Fruit fly (Drosophila melanogaster): ENCODE measurements around the gene CG46525.
A peak's percentile ranks its signal among the peaks of the same experiment; 100 is the strongest.

Gene CG46525

DNA sequence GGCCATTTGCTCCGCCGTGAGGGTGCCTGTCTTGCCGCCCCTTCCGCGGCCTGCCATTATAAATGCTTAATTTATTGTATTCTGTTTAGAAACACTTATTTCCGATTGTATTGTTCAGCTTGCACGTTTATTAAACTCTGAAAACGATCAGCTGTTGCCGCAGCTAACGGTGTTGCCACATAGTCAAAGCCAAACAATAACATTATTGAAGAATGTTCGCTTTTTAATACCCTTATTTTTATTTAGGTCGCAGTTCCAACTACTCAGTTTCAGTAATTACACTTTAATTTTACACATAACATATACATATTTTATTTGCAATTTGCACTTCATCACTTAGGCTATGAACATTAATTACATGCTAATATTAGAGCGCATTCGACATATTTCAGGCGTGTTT is 48.0 kb upstream of the CG46525 start, which contains the start of gene Polr3G (continued):
- no peak for TF ChIP-seq corto (GFP tag; optimal IDR thresholded peaks at IDR 0.05)
- TF ChIP-seq tna (GFP tag; IDR thresholded peaks at IDR 0.05; ENCODE audit: partially characterized antibody): no peak
- TF ChIP-seq so (GFP tag; IDR thresholded peaks at IDR 0.05): no peak
- TF ChIP-seq CG9727 (GFP tag; optimal IDR thresholded peaks at IDR 0.05): no peak
- TF ChIP-seq CG13123 (GFP tag; optimal IDR thresholded peaks at IDR 0.05): no peak
- TF ChIP-seq Side (GFP tag; optimal IDR thresholded peaks at IDR 0.05): no peak
- no peak for TF ChIP-seq BtbVII (GFP tag; optimal IDR thresholded peaks at IDR 0.05)
- TF ChIP-seq CG7928 (GFP tag; optimal IDR thresholded peaks at IDR 0.05): no peak
- no peak for TF ChIP-seq ham (GFP tag; IDR thresholded peaks at IDR 0.05)
- peak in 1 of 2 experiments; percentile 2 for TF ChIP-seq chif (GFP tag; optimal IDR thresholded peaks at IDR 0.05)
- TF ChIP-seq dm (GFP tag; optimal IDR thresholded peaks at IDR 0.05): peak; percentile 67
- peak; percentile 16; the same call in 1 of the 2 replicates for TF ChIP-seq CG9932 (GFP tag; IDR thresholded peaks at IDR 0.05)
- TF ChIP-seq CG17361 (GFP tag; IDR thresholded peaks at IDR 0.05): 0 out of 3 replicates have a peak, but pooled peaks have one; percentile 18
- TF ChIP-seq lbe (GFP tag; optimal IDR thresholded peaks at IDR 0.05): peak; percentile 22
- peak; percentile 35 for TF ChIP-seq HmgZ (tag; optimal IDR thresholded peaks at IDR 0.05)
- TF ChIP-seq CG14710 (tag; optimal IDR thresholded peaks at IDR 0.05): peak; percentile 35
- TF ChIP-seq gsb-n (tag; optimal IDR thresholded peaks at IDR 0.05): no peak
- no peak for TF ChIP-seq CG31365 (tag; optimal IDR thresholded peaks at IDR 0.05)
- no peak for TF ChIP-seq zen2 (GFP tag; IDR thresholded peaks at IDR 0.05; ENCODE audit: partially characterized antibody)
- TF ChIP-seq CG17359 (tag; optimal IDR thresholded peaks at IDR 0.05): peak; percentile 4
- TF ChIP-seq CG7357 (GFP tag; IDR thresholded peaks at IDR 0.05): no peak
- no peak for TF ChIP-seq Dek (tag; optimal IDR thresholded peaks at IDR 0.05)
- no peak for TF ChIP-seq lmd (GFP tag; IDR thresholded peaks at IDR 0.05)
- no peak for TF ChIP-seq zen (tag; optimal IDR thresholded peaks at IDR 0.05)
- no peak for TF ChIP-seq Hmx (GFP tag; optimal IDR thresholded peaks at IDR 0.05)
- no peak for TF ChIP-seq hth (optimal IDR thresholded peaks at IDR 0.05)
- peak; percentile 6 for TF ChIP-seq CG4854 (GFP tag; optimal IDR thresholded peaks at IDR 0.05)
- no peak for TF ChIP-seq Dbx (GFP tag; IDR thresholded peaks at IDR 0.05)
- peak; percentile 26 for TF ChIP-seq sug (tag; optimal IDR thresholded peaks at IDR 0.05)
- no peak for TF ChIP-seq CG31388 (GFP tag; optimal IDR thresholded peaks at IDR 0.05)
- peak; percentile 16 for TF ChIP-seq CG13894 (tag; optimal IDR thresholded peaks at IDR 0.05)
- no peak for TF ChIP-seq CG33213 (GFP tag; optimal IDR thresholded peaks at IDR 0.05)
- peak; percentile 56 for TF ChIP-seq Rfx (GFP tag; IDR thresholded peaks at IDR 0.05)
- TF ChIP-seq dan (GFP tag; IDR thresholded peaks at IDR 0.05): no peak
- TF ChIP-seq schlank (tag; optimal IDR thresholded peaks at IDR 0.05): no peak
- peak; percentile 25 for TF ChIP-seq CG17385 (GFP tag; optimal IDR thresholded peaks at IDR 0.05)
- TF ChIP-seq her (GFP tag; optimal IDR thresholded peaks at IDR 0.05): no peak
- TF ChIP-seq CG12219 (GFP tag; optimal IDR thresholded peaks at IDR 0.05): no peak
- TF ChIP-seq unpg (GFP tag; optimal IDR thresholded peaks at IDR 0.05): peak; percentile 9
- TF ChIP-seq H15 (GFP tag; IDR thresholded peaks at IDR 0.05): no peak
- TF ChIP-seq B-H2 (GFP tag; optimal IDR thresholded peaks at IDR 0.05): peak; percentile 22
- peak; percentile 20 for TF ChIP-seq CG30403 (GFP tag; optimal IDR thresholded peaks at IDR 0.05)
- TF ChIP-seq CG8765 (GFP tag; IDR thresholded peaks at IDR 0.05): no peak
- TF ChIP-seq bigmax (GFP tag; optimal IDR thresholded peaks at IDR 0.05): no peak
- no peak for TF ChIP-seq CoRest (tag; optimal IDR thresholded peaks at IDR 0.05)
- no peak for TF ChIP-seq CG43689 (GFP tag; IDR thresholded peaks at IDR 0.05)
- no peak for TF ChIP-seq fu2 (GFP tag; optimal IDR thresholded peaks at IDR 0.05)
- no peak for TF ChIP-seq CG10979 (tag; optimal IDR thresholded peaks at IDR 0.05)
- no peak for TF ChIP-seq CG4404 (GFP tag; IDR thresholded peaks at IDR 0.05)
- TF ChIP-seq HLH54F (GFP tag; optimal IDR thresholded peaks at IDR 0.05): no peak
- peak; percentile 55; the same call in 1 of the 3 replicates for TF ChIP-seq CG34422 (GFP tag; IDR thresholded peaks at IDR 0.05)
- TF ChIP-seq Sry-δ (GFP tag; optimal IDR thresholded peaks at IDR 0.05): peak; percentile 11
